Fruit fly (Drosophila melanogaster) whole organism, embryonic: ENCODE measurements around the gene Rab7.
A peak's percentile ranks its signal among the peaks of the same experiment; 100 is the strongest.

Experiments used
- Adf1 ChIP-seq: fragments of 200-800 bp; sonication (Bioruptor generic); IDR thresholded peaks from 2 replicates; pipeline ENCODE4 v1.3.6; 2022; ENCODE audit warnings: missing biosample characterization, missing genetic modification characterization
- CG10431 ChIP-seq: fragments of 200-800 bp; sonication (Bioruptor generic); optimal IDR thresholded peaks from 3 replicates; lab custom pipeline; 2018; ENCODE audit warnings: missing biosample characterization, mild to moderate bottlenecking, missing genetic modification characterization
- CG11093 ChIP-seq: fragments of 200-800 bp; sonication (Bioruptor generic); IDR thresholded peaks from 3 replicates; pipeline ENCODE4 v1.3.6; 2022; ENCODE audit warnings: missing biosample characterization, missing genetic modification characterization
- CG11504 ChIP-seq: fragments of 200-800 bp; sonication (Bioruptor generic); optimal IDR thresholded peaks from 3 replicates; lab custom pipeline; 2019; ENCODE audit warnings: missing biosample characterization, mild to moderate bottlenecking, missing genetic modification characterization, moderate library complexity
- CG11696 ChIP-seq: fragments of 200-800 bp; sonication (Bioruptor generic); IDR thresholded peaks from 2 replicates; pipeline ENCODE4 v1.3.6; 2022; ENCODE audit warnings: missing biosample characterization, missing genetic modification characterization
- CG14014 ChIP-seq: fragments of 200-800 bp; sonication (Bioruptor generic); IDR thresholded peaks from 2 replicates; pipeline ENCODE4 v1.3.6; 2022; ENCODE audit warnings: missing biosample characterization, missing genetic modification characterization
- CG16779 ChIP-seq: fragments of 200-800 bp; sonication (Bioruptor generic); IDR thresholded peaks from 2 replicates; pipeline ENCODE4 v1.3.6; 2022; ENCODE audit warnings: missing biosample characterization, missing genetic modification characterization
- CG16813 ChIP-seq: fragments of 200-800 bp; sonication (Bioruptor generic); IDR thresholded peaks from 3 replicates; pipeline ENCODE4 v1.3.6; 2022; ENCODE audit warnings: missing biosample characterization, missing genetic modification characterization; ENCODE audit not compliant: partially characterized antibody
- CG17829 ChIP-seq: fragments of 200-800 bp; optimal IDR thresholded peaks from 2 replicates; lab custom pipeline; 2019; ENCODE audit warnings: missing biosample characterization, mild to moderate bottlenecking, missing genetic modification characterization, moderate library complexity
- CG18262 ChIP-seq: fragments of 200-800 bp; optimal IDR thresholded peaks from 3 replicates; lab custom pipeline; 2019; ENCODE audit warnings: missing biosample characterization, mild to moderate bottlenecking, missing genetic modification characterization, moderate library complexity
- CG18599 ChIP-seq: fragments of 200-800 bp; sonication (Bioruptor generic); optimal IDR thresholded peaks from 3 replicates; lab custom pipeline; 2017; ENCODE audit warnings: missing biosample characterization, missing genetic modification characterization, mild to moderate bottlenecking, moderate library complexity, missing genetic modification reagents
- CG2199 ChIP-seq: fragments of 200-800 bp; sonication (Bioruptor generic); IDR thresholded peaks from 3 replicates; pipeline ENCODE4 v1.3.6; 2022; ENCODE audit warnings: missing biosample characterization, missing genetic modification characterization
- CG32767 ChIP-seq: fragments of 200-800 bp; sonication (Bioruptor generic); IDR thresholded peaks from 2 replicates; pipeline ENCODE4 v1.3.6; 2022; ENCODE audit warnings: missing biosample characterization, missing genetic modification characterization
- CG4328 ChIP-seq: fragments of 200-800 bp; sonication (Bioruptor generic); optimal IDR thresholded peaks from 3 replicates; lab custom pipeline; 2017; ENCODE audit warnings: missing biosample characterization, missing genetic modification reagents, missing genetic modification characterization
- CG6175 ChIP-seq: fragments of 200-800 bp; sonication (Bioruptor generic); IDR thresholded peaks from 3 replicates; pipeline ENCODE4 v1.3.6; 2022; ENCODE audit warnings: missing biosample characterization, missing genetic modification characterization
- CG6854 ChIP-seq: fragments of 200-800 bp; sonication (Bioruptor generic); optimal IDR thresholded peaks from 3 replicates; lab custom pipeline; 2017; ENCODE audit warnings: missing biosample characterization, mild to moderate bottlenecking, missing genetic modification characterization
- CG8478 ChIP-seq: fragments of >200 bp; optimal IDR thresholded peaks from 2 replicates; lab custom pipeline; 2018
- CG9437 ChIP-seq: fragments of 200-800 bp; sonication (Bioruptor generic); optimal IDR thresholded peaks from 2 replicates; lab custom pipeline; 2018; ENCODE audit warnings: missing biosample characterization, mild to moderate bottlenecking, missing genetic modification characterization
- CrebB ChIP-seq: fragments of 200-800 bp; sonication (Bioruptor generic); optimal IDR thresholded peaks from 3 replicates; lab custom pipeline; 2018; ENCODE audit warnings: missing biosample characterization, mild to moderate bottlenecking, missing genetic modification characterization
- Dad ChIP-seq: fragments of 200-800 bp; sonication (Bioruptor generic); optimal IDR thresholded peaks from 3 replicates; lab custom pipeline; 2016; ENCODE audit warnings: missing biosample characterization, missing genetic modification characterization
- Deaf1 ChIP-seq: fragments of 200-800 bp; optimal IDR thresholded peaks from 3 replicates; lab custom pipeline; 2019; ENCODE audit warnings: missing biosample characterization, mild to moderate bottlenecking, missing genetic modification characterization, moderate library complexity
- Drgx ChIP-seq: fragments of 200-800 bp; sonication (Bioruptor generic); IDR thresholded peaks from 2 replicates; pipeline ENCODE4 v1.3.6; 2022; ENCODE audit warnings: missing biosample characterization, missing genetic modification characterization
- E2f2 ChIP-seq: fragments of 200-800 bp; sonication (Bioruptor generic); IDR thresholded peaks from 2 replicates; pipeline ENCODE4 v1.3.6; 2022; ENCODE audit warnings: missing biosample characterization, missing genetic modification characterization
- Fer1 ChIP-seq: fragments of 200-800 bp; sonication (Bioruptor generic); optimal IDR thresholded peaks from 2 replicates; lab custom pipeline; 2017; ENCODE audit warnings: missing biosample characterization, mild to moderate bottlenecking, missing genetic modification characterization
- Hand ChIP-seq: fragments of 200-800 bp; sonication (Bioruptor generic); optimal IDR thresholded peaks from 2 replicates; lab custom pipeline; 2017; ENCODE audit warnings: mild to moderate bottlenecking, missing biosample characterization, missing genetic modification reagents, missing genetic modification characterization
- Lhr ChIP-seq: fragments of 200-800 bp; sonication (Bioruptor generic); optimal IDR thresholded peaks from 3 replicates; lab custom pipeline; 2017; ENCODE audit warnings: mild to moderate bottlenecking, missing biosample characterization, missing genetic modification reagents, missing genetic modification characterization
- MESR4 ChIP-seq: fragments of 200-800 bp; sonication (Bioruptor generic); optimal IDR thresholded peaks from 2 replicates; lab custom pipeline; 2018; ENCODE audit warnings: missing biosample characterization, mild to moderate bottlenecking, missing genetic modification characterization, moderate library complexity
- NK7.1 ChIP-seq: fragments of 200-800 bp; sonication (Bioruptor generic); optimal IDR thresholded peaks from 3 replicates; lab custom pipeline; 2016; ENCODE audit warnings: missing biosample characterization, missing genetic modification characterization
- Oaz ChIP-seq: fragments of 200-800 bp; sonication (Bioruptor generic); IDR thresholded peaks from 2 replicates; pipeline ENCODE4 v1.3.6; 2022; ENCODE audit warnings: missing biosample characterization, missing genetic modification characterization
- Opbp ChIP-seq: fragments of 200-800 bp; sonication (Bioruptor generic); IDR thresholded peaks from 3 replicates; pipeline ENCODE4 v1.3.6; 2022; ENCODE audit warnings: missing biosample characterization, missing genetic modification characterization; ENCODE audit not compliant: partially characterized antibody
- Optix ChIP-seq: fragments of 200-800 bp; sonication (Bioruptor generic); IDR thresholded peaks from 3 replicates; pipeline ENCODE4 v1.3.6; 2022; ENCODE audit warnings: missing biosample characterization, missing genetic modification characterization
- Rfx ChIP-seq: fragments of 200-800 bp; sonication (Bioruptor generic); IDR thresholded peaks from 2 replicates; pipeline ENCODE4 v1.3.6; 2022; ENCODE audit warnings: missing biosample characterization, missing genetic modification characterization
- Sox102F ChIP-seq: fragments of 200-800 bp; sonication (Bioruptor generic); optimal IDR thresholded peaks from 2 replicates; lab custom pipeline; 2018; ENCODE audit warnings: missing biosample characterization, mild to moderate bottlenecking, missing genetic modification characterization, moderate library complexity
- chm ChIP-seq: fragments of 200-800 bp; sonication (Bioruptor generic); IDR thresholded peaks from 2 replicates; pipeline ENCODE4 v1.3.6; 2022; ENCODE audit warnings: missing biosample characterization, missing genetic modification characterization
- esg ChIP-seq: fragments of 200-800 bp; sonication (Bioruptor generic); conservative IDR thresholded peaks from 2 replicates; pipeline ENCODE4 v1.3.6; 2022; ENCODE audit warnings: missing biosample characterization, missing genetic modification characterization
- hth ChIP-seq: fragments of >200 bp; optimal IDR thresholded peaks from 2 replicates; lab custom pipeline; 2017; ENCODE audit warnings: inconsistent platforms
- kah ChIP-seq: fragments of 200-800 bp; sonication (Bioruptor generic); optimal IDR thresholded peaks from 2 replicates; lab custom pipeline; 2018; ENCODE audit warnings: missing biosample characterization, mild to moderate bottlenecking, missing genetic modification characterization
- mirr ChIP-seq: fragments of 200-800 bp; sonication (Bioruptor generic); optimal IDR thresholded peaks from 3 replicates; lab custom pipeline; 2018; ENCODE audit warnings: missing biosample characterization, mild to moderate bottlenecking, missing genetic modification characterization
- nau ChIP-seq: fragments of 200-800 bp; sonication (Bioruptor generic); optimal IDR thresholded peaks from 3 replicates; lab custom pipeline; 2017; ENCODE audit warnings: missing biosample characterization, mild to moderate bottlenecking, missing genetic modification characterization, missing genetic modification reagents
- pita ChIP-seq: fragments of 200-800 bp; sonication (Bioruptor generic); optimal IDR thresholded peaks from 2 replicates; lab custom pipeline; 2017; ENCODE audit warnings: missing biosample characterization, mild to moderate bottlenecking, missing genetic modification characterization
- repo ChIP-seq: fragments of 200-800 bp; sonication (Bioruptor generic); optimal IDR thresholded peaks from 2 replicates; lab custom pipeline; 2016; ENCODE audit warnings: missing biosample characterization, missing genetic modification characterization
- sim ChIP-seq: fragments of 200-800 bp; sonication (Bioruptor generic); IDR thresholded peaks from 2 replicates; pipeline ENCODE4 v1.3.6; 2022; ENCODE audit warnings: missing biosample characterization, missing genetic modification characterization
- sna ChIP-seq: fragments of 200-800 bp; sonication (Bioruptor generic); IDR thresholded peaks from 2 replicates; pipeline ENCODE4 v1.3.6; 2022; ENCODE audit warnings: missing biosample characterization, missing genetic modification characterization; ENCODE audit not compliant: partially characterized antibody
- tll ChIP-seq, 2 experiments: fragments of 200-800 bp in 1 of 2; fragments of >200 bp in 1 of 2; sonication (Bioruptor generic) in 1 of 2; optimal IDR thresholded peaks; 2 replicates each; lab custom pipeline; 2017 to 2019; ENCODE audit warnings: missing biosample characterization in 2 of 2, missing genetic modification characterization in 2 of 2, mild to moderate bottlenecking in 1 of 2, moderate library complexity in 1 of 2
- trem ChIP-seq: fragments of 200-800 bp; optimal IDR thresholded peaks from 3 replicates; lab custom pipeline; 2019; ENCODE audit warnings: missing biosample characterization, mild to moderate bottlenecking, missing genetic modification characterization, moderate library complexity
- unc-4 ChIP-seq: fragments of 200-800 bp; sonication (Bioruptor generic); IDR thresholded peaks from 2 replicates; pipeline ENCODE4 v1.3.6; 2022; ENCODE audit warnings: missing biosample characterization, missing genetic modification characterization; ENCODE audit not compliant: partially characterized antibody
- wek ChIP-seq: fragments of 200-800 bp; sonication (Bioruptor generic); optimal IDR thresholded peaks from 3 replicates; lab custom pipeline; 2018; ENCODE audit warnings: missing biosample characterization, mild to moderate bottlenecking, missing genetic modification characterization, moderate library complexity
- zen2 ChIP-seq: fragments of 200-800 bp; sonication (Bioruptor generic); IDR thresholded peaks from 3 replicates; pipeline ENCODE4 v1.3.6; 2022; ENCODE audit warnings: missing biosample characterization, missing genetic modification characterization; ENCODE audit not compliant: partially characterized antibody
- zfh1 ChIP-seq: fragments of 200-800 bp; sonication (Bioruptor generic); IDR thresholded peaks from 3 replicates; pipeline ENCODE4 v1.3.6; 2022; ENCODE audit warnings: missing biosample characterization, missing genetic modification characterization

The Rab7 gene

DNA sequence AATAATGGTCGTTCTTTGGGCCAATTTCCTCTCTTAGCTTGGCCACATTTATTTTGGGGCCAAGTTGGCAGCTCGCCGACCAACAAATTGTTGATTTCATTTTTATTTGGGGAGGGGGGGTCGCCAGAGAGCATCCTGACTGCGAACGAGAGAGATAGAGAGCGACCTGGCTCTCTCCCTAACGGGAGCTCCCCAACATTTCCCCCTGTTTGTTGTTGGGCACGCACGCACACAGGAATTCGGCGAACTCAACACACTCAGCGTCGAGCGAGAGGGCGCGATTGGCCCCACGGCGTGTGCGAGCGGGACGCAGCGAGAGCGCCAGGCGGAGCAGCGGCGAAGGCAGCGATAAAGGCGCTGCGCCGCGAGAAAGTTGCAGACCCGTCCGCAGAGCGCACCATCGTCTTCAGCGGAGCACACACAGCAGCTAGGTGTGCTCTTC, 30.0 kb upstream of the Rab7 start, which contains the start of gene CG31140 (continued):
- peak; percentile 30; the same call in 1 of the 2 replicates for TF ChIP-seq CG16779 (GFP tag; lab: Robert Waterston, UW)
- TF ChIP-seq zfh1 = 0 out of 3 replicates have a peak, but pooled peaks have one; percentile 37
- TF ChIP-seq zen2 (GFP tag; lab: Robert Waterston, UW) = 0 out of 3 replicates have a peak, but pooled peaks have one; percentile 44
- TF ChIP-seq CG6854 (GFP tag; lab: Kevin White, UChicago) = peak; percentile 27
- peak; percentile 3 for TF ChIP-seq nau (GFP tag; lab: Kevin White, UChicago)
- no peak for TF ChIP-seq Dad
- TF ChIP-seq Hand (GFP tag; lab: Kevin White, UChicago) = peak; percentile 64
- TF ChIP-seq Deaf1 = peak; percentile 20
- TF ChIP-seq tll (GFP tag; optimal IDR thresholded peaks at IDR 0.05; lab: Kevin White, UChicago) = no peak
- peak; percentile 17 for TF ChIP-seq CG11504 (tag; lab: Kevin White, UChicago)
- TF ChIP-seq CG32767 (GFP tag; lab: Robert Waterston, UW) = peak; percentile 71; the same call in 1 of the 2 replicates
- TF ChIP-seq E2f2 (GFP tag; lab: Robert Waterston, UW) = 0 out of 2 replicates have a peak, but pooled peaks have one; percentile 33
- TF ChIP-seq Sox102F (GFP tag; lab: Kevin White, UChicago) = no peak
- 0 out of 2 replicates have a peak, but pooled peaks have one; percentile 9 for TF ChIP-seq Rfx (GFP tag; lab: Robert Waterston, UW)
- 0 out of 2 replicates have a peak, but pooled peaks have one; percentile 14 for TF ChIP-seq Drgx (GFP tag; lab: Robert Waterston, UW)
- TF ChIP-seq trem = peak; percentile 95
- TF ChIP-seq CG16813 = 0 out of 3 replicates have a peak, but pooled peaks have one; percentile 21
- no peak for TF ChIP-seq hth (lab: Kevin White, UChicago)
- TF ChIP-seq esg (GFP tag; lab: Robert Waterston, UW) = no peak
- TF ChIP-seq CG17829 (tag; lab: Kevin White, UChicago) = peak; percentile 13
- no peak for TF ChIP-seq CG10431 (GFP tag; lab: Kevin White, UChicago)
- peak; percentile 67 for TF ChIP-seq Fer1 (GFP tag; lab: Kevin White, UChicago)
- TF ChIP-seq wek (GFP tag; lab: Kevin White, UChicago) = peak; percentile 49
- TF ChIP-seq Adf1 (GFP tag; lab: Robert Waterston, UW) = peak; percentile 91
- TF ChIP-seq NK7.1 (GFP tag; lab: Kevin White, UChicago) = no peak
- TF ChIP-seq kah = peak; percentile 27
- TF ChIP-seq mirr (GFP tag; lab: Kevin White, UChicago) = peak; percentile 38
- peak; percentile 61; the same call in 1 of the 2 replicates for TF ChIP-seq chm
- peak; percentile 49 for TF ChIP-seq CG18599 (GFP tag; lab: Kevin White, UChicago)
- peak; percentile 7 for TF ChIP-seq Lhr
- TF ChIP-seq CG18262 (tag; lab: Kevin White, UChicago) = no peak
- TF ChIP-seq repo (GFP tag; lab: Kevin White, UChicago) = peak; percentile 0
- TF ChIP-seq MESR4 (GFP tag; lab: Kevin White, UChicago) = peak; percentile 12
- TF ChIP-seq CG14014 = no peak
- TF ChIP-seq Oaz (GFP tag; lab: Robert Waterston, UW) = no peak
- no peak for TF ChIP-seq CG9437 (GFP tag; lab: Kevin White, UChicago)
- TF ChIP-seq CrebB (tag; lab: Kevin White, UChicago) = no peak
- TF ChIP-seq CG4328 (GFP tag; lab: Kevin White, UChicago) = peak; percentile 25
- no peak for TF ChIP-seq Optix (GFP tag; lab: Robert Waterston, UW)
- peak; percentile 83 for TF ChIP-seq CG8478 (lab: Kevin White, UChicago)
- TF ChIP-seq CG11696 (GFP tag; lab: Robert Waterston, UW) = no peak
- TF ChIP-seq pita (GFP tag; lab: Kevin White, UChicago) = no peak
- no peak for TF ChIP-seq CG11093 (GFP tag; lab: Robert Waterston, UW)
- TF ChIP-seq Opbp (GFP tag; lab: Robert Waterston, UW) = 0 out of 3 replicates have a peak, but pooled peaks have one; percentile 16
- TF ChIP-seq CG2199 (GFP tag; lab: Robert Waterston, UW) = 0 out of 3 replicates have a peak, but pooled peaks have one; percentile 36
- TF ChIP-seq CG6175 (GFP tag; lab: Robert Waterston, UW) = 0 out of 3 replicates have a peak, but pooled peaks have one; percentile 30
- TF ChIP-seq unc-4 (GFP tag; lab: Robert Waterston, UW) = 0 out of 2 replicates have a peak, but pooled peaks have one; percentile 26
- TF ChIP-seq sna (GFP tag; lab: Robert Waterston, UW) = 0 out of 2 replicates have a peak, but pooled peaks have one; percentile 13
- TF ChIP-seq sim (GFP tag; lab: Robert Waterston, UW) = 0 out of 2 replicates have a peak, but pooled peaks have one; percentile 27
